Worm (Caenorhabditis elegans) whole organism, mixed stage, embryonic: ENCODE results near the gene hsp-25.

Source experiments
- M03D4.4 ChIP-seq: sonication (generic microtip); optimal IDR thresholded peaks from 2 replicates; lab custom pipeline; 2017; ENCODE audit warnings: mild to moderate bottlenecking, missing genetic modification characterization, missing compliant biosample characterization
- bed-3 ChIP-seq: fragments of 200-800 bp; sonication (Bioruptor generic); optimal IDR thresholded peaks from 3 replicates; lab custom pipeline; 2018; ENCODE audit warnings: mild to moderate bottlenecking, missing genetic modification characterization, moderate library complexity, missing compliant biosample characterization
- ceh-39 ChIP-seq: fragments of 150-350 bp; optimal IDR thresholded peaks from 2 replicates; lab custom pipeline; 2014; ENCODE audit warnings: missing biosample characterization, missing genetic modification characterization
- ceh-43 ChIP-seq: fragments of 200-800 bp; sonication (Bioruptor generic); optimal IDR thresholded peaks from 2 replicates; lab custom pipeline; 2018; ENCODE audit warnings: mild to moderate bottlenecking, missing genetic modification characterization, moderate library complexity, missing compliant biosample characterization
- ceh-83 ChIP-seq: fragments of 200-800 bp; sonication (Bioruptor generic); optimal IDR thresholded peaks from 2 replicates; lab custom pipeline; 2018; ENCODE audit warnings: mild to moderate bottlenecking, missing genetic modification characterization, missing compliant biosample characterization
- ces-1 ChIP-seq: fragments of 150-350 bp; optimal IDR thresholded peaks from 2 replicates; lab custom pipeline; 2014; ENCODE audit warnings: missing biosample characterization, missing genetic modification reagents, missing genetic modification characterization
- cnd-1 ChIP-seq: fragments of 200-800 bp; sonication (Bioruptor generic); optimal IDR thresholded peaks from 2 replicates; lab custom pipeline; 2018; ENCODE audit warnings: mild to moderate bottlenecking, missing genetic modification characterization, missing compliant biosample characterization
- drap-1 ChIP-seq: fragments of 200-800 bp; sonication (Bioruptor generic); optimal IDR thresholded peaks from 3 replicates; lab custom pipeline; 2018; ENCODE audit warnings: mild to moderate bottlenecking, missing genetic modification characterization, missing compliant biosample characterization
- elt-3 ChIP-seq: fragments of 150-350 bp; optimal IDR thresholded peaks from 2 replicates; lab custom pipeline; 2014; ENCODE audit warnings: missing biosample characterization, missing genetic modification characterization
- flh-1 ChIP-seq: fragments of 200-800 bp; sonication (Bioruptor generic); optimal IDR thresholded peaks from 2 replicates; lab custom pipeline; 2018; ENCODE audit warnings: mild to moderate bottlenecking, missing genetic modification characterization, moderate library complexity, missing compliant biosample characterization
- ham-2 ChIP-seq: fragments of 200-800 bp; sonication (Bioruptor generic); optimal IDR thresholded peaks from 2 replicates; lab custom pipeline; 2018; ENCODE audit warnings: mild to moderate bottlenecking, missing genetic modification characterization, missing compliant biosample characterization
- lin-13 ChIP-seq: fragments of 150-350 bp; optimal IDR thresholded peaks from 2 replicates; lab custom pipeline; 2014; ENCODE audit warnings: missing biosample characterization, missing genetic modification characterization
- lin-32 ChIP-seq: fragments of 200-800 bp; sonication (Bioruptor generic); optimal IDR thresholded peaks from 2 replicates; lab custom pipeline; 2018; ENCODE audit warnings: mild to moderate bottlenecking, missing genetic modification characterization, missing compliant biosample characterization
- lsy-2 ChIP-seq: fragments of 150-350 bp; optimal IDR thresholded peaks from 2 replicates; lab custom pipeline; 2014; ENCODE audit warnings: missing biosample characterization, missing genetic modification characterization
- mab-5 ChIP-seq: fragments of 150-350 bp; optimal IDR thresholded peaks from 2 replicates; lab custom pipeline; 2014; ENCODE audit warnings: missing biosample characterization, missing genetic modification characterization
- mep-1 ChIP-seq: fragments of 150-350 bp; optimal IDR thresholded peaks from 2 replicates; lab custom pipeline; 2017; ENCODE audit warnings: missing biosample characterization, missing genetic modification reagents, missing genetic modification characterization, inconsistent platforms
- mls-2 ChIP-seq: sonication (generic microtip); optimal IDR thresholded peaks from 2 replicates; lab custom pipeline; 2016; ENCODE audit warnings: mild to moderate bottlenecking, missing genetic modification characterization, moderate library complexity, missing compliant biosample characterization
- nhr-12 ChIP-seq: fragments of 150-350 bp; optimal IDR thresholded peaks from 2 replicates; lab custom pipeline; 2014; ENCODE audit warnings: missing biosample characterization, missing genetic modification characterization
- nhr-2 ChIP-seq: fragments of 150-350 bp; optimal IDR thresholded peaks from 2 replicates; lab custom pipeline; 2014; ENCODE audit warnings: missing biosample characterization, missing genetic modification characterization
- nhr-28 ChIP-seq: fragments of 150-350 bp; optimal IDR thresholded peaks from 2 replicates; lab custom pipeline; 2014; ENCODE audit warnings: missing biosample characterization, missing genetic modification characterization
- nhr-76 ChIP-seq: sonication (generic microtip); optimal IDR thresholded peaks from 2 replicates; lab custom pipeline; 2017; ENCODE audit warnings: missing biosample characterization, missing genetic modification characterization
- pha-4 ChIP-seq: fragments of 150-350 bp; optimal IDR thresholded peaks from 2 replicates; lab custom pipeline; 2018; ENCODE audit warnings: missing biosample characterization, missing genetic modification reagents, missing genetic modification characterization
- sem-2 ChIP-seq: fragments of 200-800 bp; sonication (Bioruptor generic); optimal IDR thresholded peaks from 2 replicates; lab custom pipeline; 2018; ENCODE audit warnings: mild to moderate bottlenecking, missing genetic modification characterization, missing compliant biosample characterization
- snpc-4 ChIP-seq: fragments of 150-350 bp; optimal IDR thresholded peaks from 2 replicates; lab custom pipeline; 2014; ENCODE audit warnings: missing biosample characterization, missing genetic modification characterization
- tbx-8 ChIP-seq: fragments of 200-800 bp; sonication (Bioruptor generic); optimal IDR thresholded peaks from 2 replicates; lab custom pipeline; 2018; ENCODE audit warnings: mild to moderate bottlenecking, missing genetic modification characterization, moderate library complexity, missing compliant biosample characterization
- unc-120 ChIP-seq: sonication (generic microtip); optimal IDR thresholded peaks from 2 replicates; lab custom pipeline; 2017; ENCODE audit warnings: missing genetic modification characterization, missing compliant biosample characterization; ENCODE audit not compliant: poor library complexity, severe bottlenecking
- unc-39 ChIP-seq: fragments of 150-350 bp; optimal IDR thresholded peaks from 2 replicates; lab custom pipeline; 2014; ENCODE audit warnings: missing biosample characterization, missing genetic modification characterization
- unc-62 ChIP-seq: fragments of 150-350 bp; optimal IDR thresholded peaks from 2 replicates; lab custom pipeline; 2014; ENCODE audit warnings: missing biosample characterization, missing genetic modification reagents, missing genetic modification characterization
- zip-8 ChIP-seq: fragments of 150-350 bp; optimal IDR thresholded peaks from 2 replicates; lab custom pipeline; 2014; ENCODE audit warnings: missing biosample characterization, missing genetic modification characterization
- ztf-11 ChIP-seq: fragments of 150-350 bp; optimal IDR thresholded peaks from 2 replicates; lab custom pipeline; 2014; ENCODE audit warnings: missing biosample characterization, missing genetic modification characterization

Gene hsp-25

DNA sequence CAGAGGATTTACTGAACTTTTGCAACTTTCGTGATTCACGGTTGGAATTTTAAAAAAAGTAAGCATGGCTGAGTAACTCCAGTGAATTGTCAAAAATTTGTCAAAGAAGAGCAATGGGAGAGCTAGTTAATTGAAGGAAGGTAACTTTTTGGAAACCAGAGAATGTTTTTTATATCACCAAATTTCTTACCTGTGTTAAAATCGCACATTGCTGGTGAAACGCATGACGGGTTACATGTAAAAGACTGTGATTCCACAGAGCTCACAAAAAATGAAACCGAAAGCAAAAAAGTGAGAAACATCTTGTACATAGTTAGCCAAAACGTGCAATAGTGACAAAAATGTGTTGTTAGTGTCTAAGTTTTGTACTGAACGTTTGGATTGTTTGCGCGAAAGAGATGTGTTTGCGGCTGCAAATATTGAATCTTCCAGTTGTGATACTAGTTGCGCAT, 40.3 kb downstream of the hsp-25 start, which contains the start of gene F22F4.9:
F22F4.9 (minus strand) TSS at position 402 of the 452 bp plus-strand sequence.
- no peak for TF ChIP-seq bed-3 (GFP tag; lab: Kevin White, UChicago)
- TF ChIP-seq elt-3 (tag; lab: Kevin White, UChicago), result no peak
- no peak for TF ChIP-seq nhr-12 (tag; lab: Kevin White, UChicago)
- TF ChIP-seq unc-120 (tag; lab: Kevin White, UChicago), result no peak
- TF ChIP-seq cnd-1 (tag; lab: Kevin White, UChicago), result no peak
- TF ChIP-seq lin-32 (GFP tag; lab: Kevin White, UChicago), result no peak
- no peak for TF ChIP-seq lsy-2
- TF ChIP-seq snpc-4 (tag; lab: Kevin White, UChicago), result no peak
- TF ChIP-seq unc-62 (GFP tag; lab: Kevin White, UChicago), result no peak

- TF ChIP-seq M03D4.4 (tag; lab: Kevin White, UChicago), result peak; percentile 38
- peak; percentile 3 for TF ChIP-seq unc-120 (tag; lab: Kevin White, UChicago)
- TF ChIP-seq unc-62 (GFP tag; lab: Kevin White, UChicago), result no peak
- no peak for TF ChIP-seq nhr-28 (tag; lab: Kevin White, UChicago)
- TF ChIP-seq ceh-83 (GFP tag; lab: Kevin White, UChicago), result no peak
- TF ChIP-seq zip-8 (tag; lab: Kevin White, UChicago), result peak; percentile 20
- peak; percentile 92 for TF ChIP-seq cnd-1 (tag; lab: Kevin White, UChicago)
- no peak for TF ChIP-seq elt-3 (tag; lab: Kevin White, UChicago)
- peak; percentile 18 for TF ChIP-seq ceh-39
- peak; percentile 28 for TF ChIP-seq drap-1
- TF ChIP-seq mls-2 (tag; lab: Kevin White, UChicago), result peak; percentile 44
- peak; percentile 67 for TF ChIP-seq ztf-11 (tag; lab: Kevin White, UChicago)
- no peak for TF ChIP-seq lsy-2
- TF ChIP-seq lin-32 (GFP tag; lab: Kevin White, UChicago), result peak; percentile 54
These were observed 43.7 kb downstream of the hsp-25 start, which contains the start of gene inx-3 for ce11 chrX:5995613-5996206. Gene inx-3, plus strand, starts transcription at chrX:5996156.

- TF ChIP-seq lin-13 (tag; lab: Kevin White, UChicago), result no peak
- peak; percentile 62 for TF ChIP-seq ham-2
- TF ChIP-seq ces-1, result peak; percentile 6
These were observed 45.4 kb downstream of the hsp-25 start for ce11 chrX:5994004-5994403.

ce11 chrX:5992770-5993169, 46.7 kb downstream of the hsp-25 start, which contains the start of gene F22F4.5:
Gene F22F4.5, minus strand, starts transcription at chrX:5992870.
- TF ChIP-seq zip-8 (tag; lab: Kevin White, UChicago) (no peak), bed-3 (GFP tag; lab: Kevin White, UChicago) (no peak), mep-1 (no peak), ceh-83 (GFP tag; lab: Kevin White, UChicago) (no peak), tbx-8 (GFP tag; lab: Kevin White, UChicago) (no peak), ham-2 (no peak)

DNA sequence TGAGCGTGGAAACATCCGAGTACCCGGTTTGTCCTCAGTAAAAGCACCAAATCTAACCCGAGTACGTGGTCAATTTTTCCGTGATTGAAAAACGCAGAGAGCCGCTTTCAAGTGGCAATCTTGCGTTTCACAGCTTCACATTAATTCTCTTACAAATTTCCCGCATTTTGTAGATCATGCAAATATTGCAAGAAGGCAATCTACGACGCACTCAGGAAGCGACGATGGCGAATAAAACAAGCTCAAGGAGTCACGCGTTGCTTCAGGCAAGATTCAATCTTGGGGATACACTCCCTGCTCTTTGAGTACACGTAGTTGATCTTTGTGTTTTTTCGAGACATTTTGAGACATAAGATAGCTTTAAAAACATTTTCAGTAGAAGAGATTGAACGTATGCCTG, 51.5 kb downstream of the hsp-25 start:
- no peak for TF ChIP-seq bed-3 (GFP tag; lab: Kevin White, UChicago)
- TF ChIP-seq snpc-4 (tag; lab: Kevin White, UChicago), result no peak
- no peak for TF ChIP-seq mab-5
- no peak for TF ChIP-seq ces-1
- TF ChIP-seq ceh-43 (GFP tag; lab: Kevin White, UChicago), result no peak
- no peak for TF ChIP-seq nhr-76 (tag; lab: Kevin White, UChicago)
- no peak for TF ChIP-seq mep-1
- no peak for TF ChIP-seq pha-4 (tag; lab: Kevin White, UChicago)
- no peak for TF ChIP-seq unc-39
- no peak for TF ChIP-seq elt-3 (tag; lab: Kevin White, UChicago)
- TF ChIP-seq flh-1 (GFP tag; lab: Kevin White, UChicago), result no peak
- TF ChIP-seq M03D4.4 (tag; lab: Kevin White, UChicago), result no peak
- no peak for TF ChIP-seq ztf-11 (tag; lab: Kevin White, UChicago)
- TF ChIP-seq ham-2, result no peak
- TF ChIP-seq cnd-1 (tag; lab: Kevin White, UChicago), result no peak
- no peak for TF ChIP-seq nhr-2 (tag; lab: Kevin White, UChicago)
- no peak for TF ChIP-seq unc-120 (tag; lab: Kevin White, UChicago)
- no peak for TF ChIP-seq sem-2 (GFP tag; lab: Kevin White, UChicago)
